Worm (Caenorhabditis elegans): Measurements from ENCODE around the gene lpr-5.

Gene lpr-5

ce11 chrX:11034430-11035117 lies 27.3 kb upstream of the lpr-5 start:
- TF ChIP-seq egl-13 (tag; optimal IDR thresholded peaks at IDR 0.05) (no peak), ama-1 (optimal IDR thresholded peaks at IDR 0.05) (no peak), isw-1 (GFP tag; IDR thresholded peaks at IDR 0.05) (no peak), elt-3 (tag; optimal IDR thresholded peaks at IDR 0.05) (no peak), ets-5 (GFP tag; IDR thresholded peaks at IDR 0.05) (no peak), nhr-47 (tag; optimal IDR thresholded peaks at IDR 0.05) (peak; percentile 40), nhr-71 (tag; optimal IDR thresholded peaks at IDR 0.05) (peak; percentile 35), fkh-10 (GFP tag; optimal IDR thresholded peaks at IDR 0.05) (peak; percentile 72), hpl-2 (GFP tag; optimal IDR thresholded peaks at IDR 0.05) (no peak), tlp-1 (tag; optimal IDR thresholded peaks at IDR 0.05) (no peak), unc-130 (tag; optimal IDR thresholded peaks at IDR 0.05) (no peak), zag-1 (tag; optimal IDR thresholded peaks at IDR 0.05) (no peak), ceh-8 (GFP tag; optimal IDR thresholded peaks at IDR 0.05) (no peak), unc-98 (GFP tag; IDR thresholded peaks at IDR 0.05) (no peak), vab-15 (tag; optimal IDR thresholded peaks at IDR 0.05) (no peak), sox-4 (tag; optimal IDR thresholded peaks at IDR 0.05) (no peak), xbp-1 (tag; optimal IDR thresholded peaks at IDR 0.05) (no peak), ceh-90 (tag; optimal IDR thresholded peaks at IDR 0.05) (no peak), lin-13 (GFP tag; optimal IDR thresholded peaks at IDR 0.05) (no peak), efl-1 (optimal IDR thresholded peaks at IDR 0.05) (no peak), efl-1 (GFP tag; optimal IDR thresholded peaks at IDR 0.05 in 1 of 2) (no peak), ceh-88 (GFP tag; IDR thresholded peaks at IDR 0.05) (no peak), nhr-20 (tag; optimal IDR thresholded peaks at IDR 0.05) (peak; percentile 4), nhr-19 (GFP tag; conservative IDR thresholded peaks at IDR 0.05) (no peak), snu-23 (GFP tag; optimal IDR thresholded peaks at IDR 0.05) (peak; percentile 44), pag-3 (tag; optimal IDR thresholded peaks at IDR 0.05; ENCODE audit: borderline replicate concordance, insufficient read depth) (no peak), unc-86 (tag; optimal IDR thresholded peaks at IDR 0.05) (peak; percentile 19), fkh-4 (tag; optimal IDR thresholded peaks at IDR 0.05; ENCODE audit: borderline replicate concordance) (no peak), nhr-84 (tag; optimal IDR thresholded peaks at IDR 0.05) (no peak), irx-1 (tag; optimal IDR thresholded peaks at IDR 0.05) (no peak), fkh-8 (tag; optimal IDR thresholded peaks at IDR 0.05) (peak; percentile 27), rnt-1 (tag; optimal IDR thresholded peaks at IDR 0.05) (peak; percentile 18), lsy-2 (tag; optimal IDR thresholded peaks at IDR 0.05) (peak in 1 of 2 experiments; percentile 19), dsc-1 (tag; optimal IDR thresholded peaks at IDR 0.05) (peak; percentile 6), jun-1 (tag; optimal IDR thresholded peaks at IDR 0.05) (no peak), tbx-2 (tag; optimal IDR thresholded peaks at IDR 0.05) (peak; percentile 40), aly-2 (tag; optimal IDR thresholded peaks at IDR 0.05) (no peak), lin-14 (GFP tag; optimal IDR thresholded peaks at IDR 0.05) (peak; percentile 83), skn-1 (tag; optimal IDR thresholded peaks at IDR 0.05) (no peak), lin-35 (GFP tag; optimal IDR thresholded peaks at IDR 0.05) (peak in 1 of 2 experiments; percentile 7), ztf-4 (tag; optimal IDR thresholded peaks at IDR 0.05) (no peak), unc-62 (GFP tag; optimal IDR thresholded peaks at IDR 0.05) (no peak), unc-30 (tag; optimal IDR thresholded peaks at IDR 0.05) (no peak), nhr-90 (tag; optimal IDR thresholded peaks at IDR 0.05; ENCODE audit: poor library complexity) (no peak), nhr-85 (tag) (no peak), aha-1 (tag; optimal IDR thresholded peaks at IDR 0.05) (no peak), lin-39 (tag; optimal IDR thresholded peaks at IDR 0.05) (no peak), zip-4 (GFP tag; optimal IDR thresholded peaks at IDR 0.05) (no peak), C16A3.4 (tag; optimal IDR thresholded peaks at IDR 0.05) (no peak), pqm-1 (tag; optimal IDR thresholded peaks at IDR 0.05) (no peak), F16B12.6 (tag; optimal IDR thresholded peaks at IDR 0.05) (no peak), nhr-77 (tag; optimal IDR thresholded peaks at IDR 0.05) (no peak), dpl-1 (GFP tag; optimal IDR thresholded peaks at IDR 0.05) (no peak), Y116A8C.19 (tag; optimal IDR thresholded peaks at IDR 0.05; ENCODE audit: borderline replicate concordance) (no peak)
